Worm (Caenorhabditis elegans): Measurements from ENCODE around the gene fbxb-118.
A peak's percentile ranks its signal among the peaks of the same experiment; 100 is the strongest.

fbxb-118 gene

DNA sequence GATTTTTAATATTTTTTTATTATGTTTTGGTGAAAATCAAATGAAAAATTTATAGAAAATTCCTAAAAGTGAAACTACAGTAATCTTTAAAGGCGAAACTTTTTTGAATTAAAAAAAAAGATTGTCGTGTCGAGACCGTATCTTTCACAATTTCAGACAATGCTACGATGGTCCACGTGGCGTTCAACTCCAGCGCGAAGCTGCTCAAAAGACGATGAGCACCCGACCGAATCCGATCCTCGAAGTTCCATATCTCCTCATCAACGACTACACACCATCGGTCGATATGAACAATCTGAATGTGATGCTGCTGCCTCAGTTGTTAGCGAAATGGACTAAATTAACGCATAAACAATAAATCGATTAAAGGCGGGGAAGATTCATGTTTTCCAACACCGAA lies 21.2 kb downstream of the fbxb-118 start:
- TF ChIP-seq elt-1 (tag; optimal IDR thresholded peaks at IDR 0.05) (no peak), lsy-2 (tag; optimal IDR thresholded peaks at IDR 0.05) (peak in 1 of 2 experiments; percentile 2)

DNA sequence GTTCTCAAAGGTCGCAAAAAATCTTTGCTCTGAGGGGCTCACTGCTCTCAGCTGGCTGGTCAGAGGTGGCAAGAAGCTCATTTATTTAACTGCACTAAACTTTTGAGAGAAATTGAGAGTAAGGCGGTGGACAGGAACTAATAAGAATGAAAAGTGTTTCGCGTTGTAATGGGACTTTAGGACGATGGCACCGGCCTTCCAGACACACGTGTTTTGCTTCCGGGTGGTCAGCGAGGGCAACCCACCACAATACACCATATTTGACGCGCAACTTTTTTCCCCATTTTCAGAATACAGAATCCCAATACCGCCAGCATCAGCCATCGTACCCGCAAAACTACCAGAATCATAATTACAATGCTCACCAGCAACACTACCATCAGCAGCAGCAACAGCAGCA lies 23.8 kb downstream of the fbxb-118 start:
- TF ChIP-seq gmeb-1 (tag; optimal IDR thresholded peaks at IDR 0.05) = no peak
- TF ChIP-seq unc-62 (GFP tag; optimal IDR thresholded peaks at IDR 0.05) = no peak
- no peak for TF ChIP-seq Y55F3AM.14 (GFP tag; optimal IDR thresholded peaks at IDR 0.05)
- TF ChIP-seq F13H6.1 (tag; optimal IDR thresholded peaks at IDR 0.05) = no peak
- TF ChIP-seq ceh-16 (tag; optimal IDR thresholded peaks at IDR 0.05) = no peak
- no peak for TF ChIP-seq nhr-6 (tag; optimal IDR thresholded peaks at IDR 0.05)
- no peak for TF ChIP-seq dmd-4 (tag; optimal IDR thresholded peaks at IDR 0.05)

DNA sequence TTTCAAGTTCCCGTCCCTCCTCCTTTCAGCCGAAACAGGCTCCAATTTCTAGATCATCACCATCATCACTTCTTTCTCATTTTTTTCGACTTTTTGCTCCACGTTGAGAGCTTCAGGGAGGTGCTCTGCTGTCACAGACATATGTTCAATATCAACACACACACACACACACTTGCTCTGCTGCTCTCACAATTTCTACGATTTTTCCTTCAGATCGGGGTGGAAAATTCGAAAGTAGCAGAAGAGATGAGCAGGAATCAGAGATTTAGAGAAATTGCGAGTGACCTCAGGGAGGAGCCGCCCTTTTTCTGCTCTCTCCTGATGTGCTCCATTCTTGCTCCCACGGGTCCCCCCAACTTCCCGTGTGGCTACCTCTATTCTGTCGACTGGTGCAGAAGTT lies 25.4 kb downstream of the fbxb-118 start, which contains the start of gene pqn-48:
Gene pqn-48, plus strand, starts transcription at position 344 of the 400 bp plus-strand sequence.
- TF ChIP-seq mab-5 (tag; optimal IDR thresholded peaks at IDR 0.05) (no peak), nhr-129 (tag; optimal IDR thresholded peaks at IDR 0.05) (peak; percentile 52), F13H6.1 (tag; optimal IDR thresholded peaks at IDR 0.05) (peak; percentile 11), blmp-1 (tag; optimal IDR thresholded peaks at IDR 0.05; ENCODE audit: insufficient read depth) (no peak)

ce11 chrII:4032293-4032692 lies 31.6 kb downstream of the fbxb-118 start, which contains the start of gene K07D4.4:
TSS of gene K07D4.4 (minus strand) at chrII:4032393.
- TF ChIP-seq dmd-4 (tag; optimal IDR thresholded peaks at IDR 0.05) (no peak), mbf-1 (tag; optimal IDR thresholded peaks at IDR 0.05) (no peak), unc-39 (tag; optimal IDR thresholded peaks at IDR 0.05) (no peak), nhr-12 (tag; optimal IDR thresholded peaks at IDR 0.05) (no peak), sem-4 (tag; optimal IDR thresholded peaks at IDR 0.05) (no peak), ZK546.5 (tag; optimal IDR thresholded peaks at IDR 0.05) (no peak), nhr-6 (tag; optimal IDR thresholded peaks at IDR 0.05) (no peak), elt-3 (tag; optimal IDR thresholded peaks at IDR 0.05) (no peak)

DNA sequence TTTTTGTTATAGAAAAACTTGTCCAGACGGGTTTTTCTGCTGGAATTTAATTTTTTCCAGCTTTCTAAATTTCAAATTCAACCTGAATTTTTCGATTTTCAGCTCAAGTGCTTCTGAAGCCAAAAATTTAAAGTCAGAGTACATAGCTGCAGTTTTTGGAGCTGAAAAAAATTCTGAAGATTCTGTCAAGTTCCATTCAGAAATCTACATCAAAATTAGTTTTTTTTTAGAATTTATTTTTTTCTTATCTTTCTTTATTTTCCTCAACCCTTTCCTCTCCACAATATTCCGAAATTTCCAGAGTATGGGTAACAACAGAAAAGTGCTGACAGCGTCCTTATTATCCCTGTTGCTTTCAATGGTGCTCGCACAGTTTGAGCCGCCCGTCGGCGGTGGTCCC lies 35.6 kb downstream of the fbxb-118 start, which contains the start of gene K07D4.9:
Gene K07D4.9, plus strand, starts transcription at position 301 of the 400 bp plus-strand sequence.
- TF ChIP-seq unc-62 (GFP tag; optimal IDR thresholded peaks at IDR 0.05) (no peak), elt-1 (tag; optimal IDR thresholded peaks at IDR 0.05) (no peak), unc-55 (GFP tag; optimal IDR thresholded peaks at IDR 0.05) (no peak)

DNA sequence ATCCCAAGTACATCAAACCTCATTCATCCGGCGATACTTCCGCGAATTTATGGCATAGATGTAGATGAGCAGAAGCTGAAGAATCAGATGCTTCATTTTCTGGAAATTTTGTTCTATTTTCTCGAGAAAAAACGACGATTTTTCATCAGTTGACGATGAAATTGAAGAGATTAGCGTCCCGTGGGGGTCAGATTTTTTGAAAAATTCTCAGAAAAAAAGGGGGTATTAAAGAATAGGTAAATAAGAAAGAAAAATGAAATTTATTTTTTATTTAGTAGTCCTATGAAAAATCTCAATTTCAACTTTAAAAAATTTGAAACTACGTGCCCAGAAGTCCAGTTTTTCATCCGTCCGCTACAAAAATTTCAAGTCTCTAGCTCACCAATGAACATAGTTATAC lies 38.4 kb downstream of the fbxb-118 start, which contains the start of gene K07D4.5:
Gene K07D4.5, minus strand, starts transcription at position 101 of the 400 bp plus-strand sequence.
- TF ChIP-seq Y55F3AM.14 (GFP tag; optimal IDR thresholded peaks at IDR 0.05) = no peak
- TF ChIP-seq aly-2 (tag; optimal IDR thresholded peaks at IDR 0.05) = no peak
- TF ChIP-seq ZK546.5 (tag; optimal IDR thresholded peaks at IDR 0.05) = no peak
- TF ChIP-seq sma-9 (GFP tag; optimal IDR thresholded peaks at IDR 0.05) = no peak
- no peak for TF ChIP-seq sma-9 (tag; optimal IDR thresholded peaks at IDR 0.05)
- no peak for TF ChIP-seq nhr-237 (tag; optimal IDR thresholded peaks at IDR 0.05)
- TF ChIP-seq lin-39 (tag; optimal IDR thresholded peaks at IDR 0.05) = no peak
- no peak for TF ChIP-seq F13H6.1 (tag; optimal IDR thresholded peaks at IDR 0.05)
- no peak for TF ChIP-seq ceh-16 (tag; optimal IDR thresholded peaks at IDR 0.05)
- no peak for TF ChIP-seq ceh-82 (tag; optimal IDR thresholded peaks at IDR 0.05)
- no peak for TF ChIP-seq mab-5 (tag; optimal IDR thresholded peaks at IDR 0.05)
- no peak for TF ChIP-seq sem-4 (tag; optimal IDR thresholded peaks at IDR 0.05)
- TF ChIP-seq snpc-4 (tag; optimal IDR thresholded peaks at IDR 0.05) = no peak
- TF ChIP-seq egl-27 (tag; optimal IDR thresholded peaks at IDR 0.05) = no peak

ce11 chrII:4018617-4019016 lies 45.3 kb downstream of the fbxb-118 start, which contains the start of gene K07D4.6:
TSS of gene K07D4.6 (minus strand) at chrII:4018717.
- no peak for TF ChIP-seq ceh-16 (tag; optimal IDR thresholded peaks at IDR 0.05)
- no peak for TF ChIP-seq sma-9 (GFP tag; optimal IDR thresholded peaks at IDR 0.05)
- TF ChIP-seq sma-9 (tag; optimal IDR thresholded peaks at IDR 0.05) = no peak
- TF ChIP-seq aly-2 (tag; optimal IDR thresholded peaks at IDR 0.05) = no peak
- no peak for TF ChIP-seq elt-3 (tag; optimal IDR thresholded peaks at IDR 0.05)
- TF ChIP-seq R02D3.7 (tag; optimal IDR thresholded peaks at IDR 0.05) = no peak
- TF ChIP-seq ztf-4 (tag; optimal IDR thresholded peaks at IDR 0.05) = no peak
- TF ChIP-seq nhr-25 (tag; optimal IDR thresholded peaks at IDR 0.05) = no peak
- no peak for TF ChIP-seq nhr-12 (tag; optimal IDR thresholded peaks at IDR 0.05)
- TF ChIP-seq nhr-10 (tag; optimal IDR thresholded peaks at IDR 0.05) = no peak
- no peak for TF ChIP-seq elt-1 (tag; optimal IDR thresholded peaks at IDR 0.05)
- no peak for TF ChIP-seq sem-4 (tag; optimal IDR thresholded peaks at IDR 0.05)
